Worm (Caenorhabditis elegans) whole organism, L1 larva: ENCODE data around the gene R09E10.8.

Experiments
- Y116A8C.19 ChIP-seq: sonication (generic microtip); optimal IDR thresholded peaks from 2 replicates; lab custom pipeline; 2016; ENCODE audit warnings: missing compliant biosample characterization, missing genetic modification characterization, borderline replicate concordance
- aly-2 ChIP-seq: fragments of 150-350 bp; optimal IDR thresholded peaks from 2 replicates; lab custom pipeline; 2014; ENCODE audit warnings: missing biosample characterization, missing genetic modification characterization
- ama-1 ChIP-seq: fragments of 150-350 bp; optimal IDR thresholded peaks from 2 replicates; lab custom pipeline; 2014
- blmp-1 ChIP-seq: fragments of 150-350 bp; optimal IDR thresholded peaks from 2 replicates; lab custom pipeline; 2014; ENCODE audit warnings: missing biosample characterization, missing genetic modification characterization
- ceh-8 ChIP-seq: fragments of 200-800 bp; sonication (Bioruptor generic); optimal IDR thresholded peaks from 2 replicates; lab custom pipeline; 2018; ENCODE audit warnings: mild to moderate bottlenecking, missing genetic modification characterization, moderate library complexity, missing compliant biosample characterization
- ceh-82 ChIP-seq, 3 experiments: fragments of 150-350 bp in 1 of 3; sonication (generic microtip) in 2 of 3; optimal IDR thresholded peaks; 2 replicates each; lab custom pipeline; 2014 to 2017; ENCODE audit warnings: missing biosample characterization in 3 of 3, missing genetic modification characterization in 3 of 3
- ceh-90 ChIP-seq: sonication (generic microtip); optimal IDR thresholded peaks from 2 replicates; lab custom pipeline; 2016; ENCODE audit warnings: missing genetic modification characterization, missing compliant biosample characterization
- dpl-1 ChIP-seq, 3 experiments: fragments of 150-350 bp in 2 of 3; sonication (generic microtip) in 1 of 3; optimal IDR thresholded peaks; 2 replicates each; lab custom pipeline; 2014 to 2017; ENCODE audit warnings: missing biosample characterization in 3 of 3, missing genetic modification characterization in 3 of 3, missing genetic modification reagents in 3 of 3
- dsc-1 ChIP-seq: sonication (generic microtip); optimal IDR thresholded peaks from 2 replicates; lab custom pipeline; 2016; ENCODE audit warnings: mild to moderate bottlenecking, missing genetic modification characterization, missing compliant biosample characterization
- egl-13 ChIP-seq: sonication (generic microtip); optimal IDR thresholded peaks from 2 replicates; lab custom pipeline; 2016; ENCODE audit warnings: missing genotype, missing genetic modification reagents, missing genetic modification characterization, missing compliant biosample characterization
- elt-3 ChIP-seq, 6 experiments: fragments of 150-350 bp in 1 of 6; sonication (generic microtip); optimal IDR thresholded peaks; 2 replicates each; lab custom pipeline; 2017 to 2018; ENCODE audit warnings: missing biosample characterization in 6 of 6, missing genetic modification characterization in 6 of 6, inconsistent platforms in 1 of 6
- ets-5 ChIP-seq: fragments of 200-800 bp; sonication (Bioruptor generic); IDR thresholded peaks from 2 replicates; pipeline ENCODE4 v1.3.6; 2022; ENCODE audit warnings: missing genetic modification characterization, missing compliant biosample characterization
- fkh-10 ChIP-seq: sonication (generic microtip); optimal IDR thresholded peaks from 2 replicates; lab custom pipeline; 2017; ENCODE audit warnings: missing biosample characterization, missing genetic modification reagents, missing genetic modification characterization
- fos-1 ChIP-seq: fragments of 150-350 bp; optimal IDR thresholded peaks from 2 replicates; lab custom pipeline; 2014; ENCODE audit warnings: missing biosample characterization, missing genetic modification characterization
- hlh-4 ChIP-seq: sonication (generic microtip); optimal IDR thresholded peaks from 2 replicates; lab custom pipeline; 2016; ENCODE audit warnings: mild to moderate bottlenecking, missing genetic modification characterization, missing compliant biosample characterization
- hpl-2 ChIP-seq: fragments of 150-350 bp; optimal IDR thresholded peaks from 2 replicates; lab custom pipeline; 2014; ENCODE audit warnings: missing biosample characterization, missing genetic modification reagents, missing genetic modification characterization
- irx-1 ChIP-seq: sonication (generic microtip); optimal IDR thresholded peaks from 2 replicates; lab custom pipeline; 2016; ENCODE audit warnings: missing genetic modification characterization, missing compliant biosample characterization
- jun-1 ChIP-seq: fragments of 150-350 bp; optimal IDR thresholded peaks from 2 replicates; lab custom pipeline; 2014; ENCODE audit warnings: missing biosample characterization, missing genetic modification reagents, missing genetic modification characterization
- lin-13 ChIP-seq: fragments of 150-350 bp; optimal IDR thresholded peaks from 2 replicates; lab custom pipeline; 2014; ENCODE audit warnings: missing biosample characterization, missing genetic modification reagents, missing genetic modification characterization
- lin-14 ChIP-seq: fragments of 200-800 bp; sonication (Bioruptor generic); optimal IDR thresholded peaks from 2 replicates; lab custom pipeline; 2018; ENCODE audit warnings: mild to moderate bottlenecking, missing genetic modification characterization, moderate library complexity, missing compliant biosample characterization
- lin-15B ChIP-seq: fragments of 150-350 bp; sonication (generic microtip); optimal IDR thresholded peaks from 3 replicates; lab custom pipeline; 2014; ENCODE audit warnings: missing biosample characterization, missing genetic modification characterization
- lin-39 ChIP-seq: fragments of 150-350 bp; optimal IDR thresholded peaks from 2 replicates; lab custom pipeline; 2014; ENCODE audit warnings: missing biosample characterization, missing genetic modification reagents, missing genetic modification characterization
- lir-3 ChIP-seq: sonication (generic microtip); optimal IDR thresholded peaks from 2 replicates; lab custom pipeline; 2016; ENCODE audit warnings: mild to moderate bottlenecking, missing genetic modification characterization, moderate library complexity, missing compliant biosample characterization; ENCODE audit not compliant: poor library complexity
- lsy-2 ChIP-seq, 2 experiments: fragments of 150-350 bp; optimal IDR thresholded peaks; 2 replicates each; lab custom pipeline; 2014; ENCODE audit warnings: missing biosample characterization in 2 of 2, missing genetic modification characterization in 2 of 2
- mdl-1 ChIP-seq, 2 experiments: fragments of 150-350 bp; optimal IDR thresholded peaks; 2 replicates each; lab custom pipeline; 2014 to 2017; ENCODE audit warnings: missing biosample characterization in 2 of 2, missing genetic modification characterization in 2 of 2, inconsistent platforms in 1 of 2
- mef-2 ChIP-seq: fragments of 150-350 bp; optimal IDR thresholded peaks from 2 replicates; lab custom pipeline; 2014; ENCODE audit warnings: missing biosample characterization, missing genetic modification characterization
- nhr-11 ChIP-seq: fragments of 150-350 bp; optimal IDR thresholded peaks from 2 replicates; lab custom pipeline; 2014; ENCODE audit warnings: missing biosample characterization, missing genetic modification characterization
- nhr-19 ChIP-seq: fragments of 200-800 bp; sonication (Bioruptor generic); conservative IDR thresholded peaks from 2 replicates; pipeline ENCODE4 v1.3.6; 2022; ENCODE audit warnings: missing genetic modification characterization, missing compliant biosample characterization
- nhr-71 ChIP-seq: sonication (generic microtip); optimal IDR thresholded peaks from 2 replicates; lab custom pipeline; 2016; ENCODE audit warnings: mild to moderate bottlenecking, missing genetic modification characterization, moderate library complexity, missing compliant biosample characterization
- nhr-76 ChIP-seq: sonication (generic microtip); optimal IDR thresholded peaks from 2 replicates; lab custom pipeline; 2017; ENCODE audit warnings: missing biosample characterization, missing genetic modification characterization
- nhr-77 ChIP-seq: fragments of 150-350 bp; optimal IDR thresholded peaks from 2 replicates; lab custom pipeline; 2014; ENCODE audit warnings: missing biosample characterization, missing genetic modification characterization
- nhr-90 ChIP-seq: sonication (generic microtip); optimal IDR thresholded peaks from 2 replicates; lab custom pipeline; 2016; ENCODE audit warnings: mild to moderate bottlenecking, missing genetic modification characterization, missing compliant biosample characterization; ENCODE audit not compliant: poor library complexity
- pag-3 ChIP-seq: sonication (generic microtip); optimal IDR thresholded peaks from 2 replicates; lab custom pipeline; 2017; ENCODE audit warnings: missing genetic modification characterization, mild to moderate bottlenecking, missing compliant biosample characterization, antibody characterized with exemption, borderline replicate concordance; ENCODE audit not compliant: insufficient read depth
- rnt-1 ChIP-seq: sonication (generic microtip); optimal IDR thresholded peaks from 2 replicates; lab custom pipeline; 2016; ENCODE audit warnings: mild to moderate bottlenecking, missing genetic modification characterization, moderate library complexity, missing compliant biosample characterization
- skn-1 ChIP-seq: fragments of 150-350 bp; optimal IDR thresholded peaks from 2 replicates; lab custom pipeline; 2014; ENCODE audit warnings: missing biosample characterization, missing genetic modification characterization
- snpc-4 ChIP-seq: fragments of 150-350 bp; optimal IDR thresholded peaks from 2 replicates; lab custom pipeline; 2014; ENCODE audit warnings: missing biosample characterization, missing genetic modification characterization
- snu-23 ChIP-seq: sonication (generic microtip); optimal IDR thresholded peaks from 2 replicates; lab custom pipeline; 2016; ENCODE audit warnings: missing genetic modification characterization, missing compliant biosample characterization
- sox-4 ChIP-seq: sonication (generic microtip); optimal IDR thresholded peaks from 2 replicates; lab custom pipeline; 2016; ENCODE audit warnings: missing genetic modification characterization, missing compliant biosample characterization
- sup-37 ChIP-seq: fragments of 200-800 bp; sonication (Bioruptor generic); optimal IDR thresholded peaks from 2 replicates; lab custom pipeline; 2018; ENCODE audit warnings: mild to moderate bottlenecking, missing genetic modification characterization, missing compliant biosample characterization
- tbx-2 ChIP-seq: sonication (generic microtip); optimal IDR thresholded peaks from 2 replicates; lab custom pipeline; 2016; ENCODE audit warnings: missing genetic modification characterization, missing compliant biosample characterization
- tlp-1 ChIP-seq: fragments of 150-350 bp; optimal IDR thresholded peaks from 2 replicates; lab custom pipeline; 2014; ENCODE audit warnings: missing biosample characterization, missing genetic modification characterization
- unc-130 ChIP-seq: fragments of 150-350 bp; optimal IDR thresholded peaks from 2 replicates; lab custom pipeline; 2017; ENCODE audit warnings: missing biosample characterization, missing genetic modification characterization, inconsistent platforms
- unc-30 ChIP-seq: sonication (generic microtip); optimal IDR thresholded peaks from 2 replicates; lab custom pipeline; 2017; ENCODE audit warnings: missing biosample characterization, missing genetic modification characterization
- unc-86 ChIP-seq: sonication (generic microtip); optimal IDR thresholded peaks from 2 replicates; lab custom pipeline; 2016; ENCODE audit warnings: missing genetic modification characterization, missing compliant biosample characterization
- unc-98 ChIP-seq: fragments of 200-800 bp; sonication (Bioruptor generic); IDR thresholded peaks from 2 replicates; pipeline ENCODE4 v1.3.6; 2022; ENCODE audit warnings: missing genetic modification characterization, missing compliant biosample characterization
- vab-15 ChIP-seq: sonication (generic microtip); optimal IDR thresholded peaks from 2 replicates; lab custom pipeline; 2017; ENCODE audit warnings: missing genotype, mild to moderate bottlenecking, missing genetic modification characterization, missing compliant biosample characterization
- ztf-4 ChIP-seq: fragments of 150-350 bp; optimal IDR thresholded peaks from 2 replicates; lab custom pipeline; 2014; ENCODE audit warnings: missing biosample characterization, missing genetic modification characterization

R09E10.8 gene

ce11 chrIV:10286655-10287054, 23.6 kb downstream of the R09E10.8 start, which contains the start of gene ebax-1:
TSS of gene ebax-1 (plus strand) at chrIV:10286955.
- TF ChIP-seq lin-13 (GFP tag; lab: Kevin White, UChicago) (no peak), fos-1 (tag; lab: Kevin White, UChicago) (no peak), hlh-4 (tag; lab: Kevin White, UChicago) (no peak), elt-3 (tag; optimal IDR thresholded peaks at IDR 0.05; lab: Kevin White, UChicago) (no peak), ceh-82 (tag; optimal IDR thresholded peaks at IDR 0.05; lab: Kevin White, UChicago) (no peak)

- TF ChIP-seq unc-30 (tag; lab: Kevin White, UChicago) (no peak), skn-1 (tag; lab: Kevin White, UChicago) (no peak), nhr-77 (no peak), sup-37 (no peak), irx-1 (tag; lab: Kevin White, UChicago) (no peak), ets-5 (GFP tag; lab: Robert Waterston, UW) (no peak), hpl-2 (no peak)
These were observed 24.9 kb downstream of the R09E10.8 start for ce11 chrIV:10285328-10285727.

- no peak for TF ChIP-seq snpc-4
- TF ChIP-seq unc-98 (GFP tag; lab: Robert Waterston, UW) = no peak
- peak in 1 of 6 experiments; percentile 6 for TF ChIP-seq elt-3 (tag; optimal IDR thresholded peaks at IDR 0.05; lab: Kevin White, UChicago)
- TF ChIP-seq ceh-90 (tag; lab: Kevin White, UChicago) = no peak
- TF ChIP-seq skn-1 (tag; lab: Kevin White, UChicago) = peak; percentile 46
- peak; percentile 48 for TF ChIP-seq blmp-1 (tag; lab: Kevin White, UChicago)
- TF ChIP-seq egl-13 (tag; lab: Kevin White, UChicago) = no peak
- peak; percentile 68 for TF ChIP-seq nhr-71 (tag; lab: Kevin White, UChicago)
- TF ChIP-seq lin-13 (GFP tag; lab: Kevin White, UChicago) = peak; percentile 10
- TF ChIP-seq unc-30 (tag; lab: Kevin White, UChicago) = no peak
- no peak for TF ChIP-seq unc-130 (tag; lab: Kevin White, UChicago)
- no peak for TF ChIP-seq hlh-4 (tag; lab: Kevin White, UChicago)
- peak in 2 of 3 experiments; percentile 55 to 75 for TF ChIP-seq ceh-82 (tag; optimal IDR thresholded peaks at IDR 0.05; lab: Kevin White, UChicago)
- TF ChIP-seq lin-15B (tag; lab: Kevin White, UChicago) = peak; percentile 69
- TF ChIP-seq ztf-4 (tag; lab: Kevin White, UChicago) = no peak
- no peak for TF ChIP-seq vab-15 (tag; lab: Kevin White, UChicago)
- TF ChIP-seq ceh-8 (GFP tag; lab: Kevin White, UChicago) = peak; percentile 16
- peak in 1 of 2 experiments; percentile 76 for TF ChIP-seq mdl-1 (tag; optimal IDR thresholded peaks at IDR 0.05; lab: Kevin White, UChicago)
- TF ChIP-seq jun-1 (tag; lab: Kevin White, UChicago) = peak; percentile 45
- no peak for TF ChIP-seq mef-2 (tag; lab: Kevin White, UChicago)
- no peak for TF ChIP-seq dsc-1 (tag; lab: Kevin White, UChicago)
- no peak for TF ChIP-seq tlp-1 (tag; lab: Kevin White, UChicago)
- no peak for TF ChIP-seq irx-1 (tag; lab: Kevin White, UChicago)
- no peak for TF ChIP-seq nhr-11
- TF ChIP-seq lin-14 (GFP tag; lab: Kevin White, UChicago) = peak; percentile 97
- no peak; the same call in 1 of the 2 replicates for TF ChIP-seq nhr-19
- TF ChIP-seq rnt-1 (tag; lab: Kevin White, UChicago) = peak; percentile 59
- TF ChIP-seq lir-3 (tag; lab: Kevin White, UChicago) = peak; percentile 5
- no peak for TF ChIP-seq ama-1 (lab: Kevin White, UChicago)
- no peak for TF ChIP-seq nhr-76 (tag; lab: Kevin White, UChicago)
- peak; percentile 32 for TF ChIP-seq unc-86 (tag; lab: Kevin White, UChicago)
- TF ChIP-seq lin-39 (tag; lab: Kevin White, UChicago) = no peak
- TF ChIP-seq pag-3 (tag; lab: Kevin White, UChicago) = peak; percentile 34
- TF ChIP-seq lsy-2 (tag; optimal IDR thresholded peaks at IDR 0.05; lab: Kevin White, UChicago) = peak; percentile 48 to 79
- TF ChIP-seq snu-23 = peak; percentile 72
- peak; percentile 17 for TF ChIP-seq nhr-90 (tag; lab: Kevin White, UChicago)
- TF ChIP-seq tbx-2 (tag; lab: Kevin White, UChicago) = no peak
- TF ChIP-seq dpl-1 (GFP tag; optimal IDR thresholded peaks at IDR 0.05; lab: Kevin White, UChicago) = peak; percentile 78 to 89 (median 81)
- TF ChIP-seq aly-2 = no peak
- no peak for TF ChIP-seq sox-4 (tag; lab: Kevin White, UChicago)
- peak; percentile 2 for TF ChIP-seq fkh-10
- no peak for TF ChIP-seq Y116A8C.19 (tag; lab: Kevin White, UChicago)
These were observed 25.9 kb downstream of the R09E10.8 start, which contains the start of gene rad-51 for ce11 chrIV:10284194-10284910. TSS of gene rad-51 (minus strand) at chrIV:10284244.
